Worm (Caenorhabditis elegans): ENCODE results near the gene mup-2.

DNA sequence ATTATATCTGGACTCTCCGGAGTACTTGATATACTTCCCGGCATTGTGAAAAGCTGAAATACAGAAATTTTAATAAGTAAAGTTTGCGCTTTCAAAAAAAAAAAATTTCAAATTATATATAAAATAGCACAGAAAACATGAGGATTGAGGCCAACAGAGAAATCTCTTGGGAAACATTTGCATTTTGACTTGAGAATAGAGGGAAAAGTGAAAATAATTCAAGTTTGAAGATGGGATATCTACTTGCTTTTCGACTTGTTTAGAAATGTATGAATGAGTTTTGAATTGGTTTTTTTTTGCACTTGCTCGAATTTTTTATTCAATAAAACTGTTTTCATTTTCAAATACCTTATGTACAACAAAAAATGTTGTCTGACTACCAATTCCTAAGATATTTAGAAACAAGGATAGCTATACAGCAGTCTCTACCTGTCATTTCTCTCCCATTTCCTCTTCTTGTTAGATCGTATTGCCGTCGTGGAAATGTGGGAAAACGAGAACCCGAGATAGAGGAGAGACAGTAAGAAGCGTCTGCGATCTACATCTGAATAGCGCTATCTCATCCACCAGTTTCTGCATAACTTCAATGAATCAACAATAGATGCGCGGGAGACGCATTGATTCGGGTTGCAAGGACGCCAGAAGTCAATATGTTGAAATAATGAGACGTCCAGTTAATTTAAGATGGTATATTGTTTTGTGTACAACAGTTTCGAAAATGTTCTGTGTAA is 6.5 kb upstream of the mup-2 start, which contains the start of gene T22E5.6:
- no peak for TF ChIP-seq tab-1 (GFP tag; IDR thresholded peaks at IDR 0.05)
- no peak for TF ChIP-seq ztf-29 (GFP tag; IDR thresholded peaks at IDR 0.05)
- TF ChIP-seq ztf-23 (GFP tag; IDR thresholded peaks at IDR 0.05) = no peak
- no peak for TF ChIP-seq ref-1 (GFP tag; conservative IDR thresholded peaks at IDR 0.05)
- no peak for TF ChIP-seq klf-2 (GFP tag; conservative IDR thresholded peaks at IDR 0.05)
- no peak for TF ChIP-seq flt-1 (GFP tag; IDR thresholded peaks at IDR 0.05)
- no peak for TF ChIP-seq cog-1 (tag; optimal IDR thresholded peaks at IDR 0.05)
- TF ChIP-seq T22C8.4 (GFP tag; IDR thresholded peaks at IDR 0.05) = no peak

Measured in whole organism, midembryonic.